Worm (Caenorhabditis elegans) whole organism, young adult: ENCODE data around the gene slr-2.

Experiments
- Y67H2A.10 ChIP-seq: fragments of 200-800 bp; sonication (Bioruptor generic); conservative IDR thresholded peaks from 2 replicates; pipeline ENCODE4 v1.3.6; 2022; ENCODE audit warnings: missing genetic modification reagents, missing genetic modification characterization, missing compliant biosample characterization
- ama-1 ChIP-seq, 3 experiments: fragments of 150-350 bp in 1 of 3; sonication (generic microtip) in 2 of 3; optimal IDR thresholded peaks; 2 replicates each; lab custom pipeline; 2014 to 2018; ENCODE audit warnings: missing biosample characterization in 2 of 3, missing genetic modification characterization in 2 of 3, missing genetic modification reagents in 2 of 3
- aptf-2 ChIP-seq: fragments of 200-800 bp; sonication (Bioruptor generic); conservative IDR thresholded peaks from 2 replicates; pipeline ENCODE4 v1.3.6; 2022; ENCODE audit warnings: missing genetic modification reagents, missing genetic modification characterization, missing compliant biosample characterization
- efl-1 ChIP-seq: fragments of 150-350 bp; optimal IDR thresholded peaks from 2 replicates; lab custom pipeline; 2014; ENCODE audit warnings: missing biosample characterization, missing genetic modification reagents, missing genetic modification characterization
- ets-4 ChIP-seq: fragments of 200-800 bp; sonication (Bioruptor generic); optimal IDR thresholded peaks from 2 replicates; lab custom pipeline; 2018; ENCODE audit warnings: mild to moderate bottlenecking, missing genetic modification characterization, missing compliant biosample characterization
- gei-17 ChIP-seq: fragments of 200-800 bp; sonication (Bioruptor generic); optimal IDR thresholded peaks from 2 replicates; lab custom pipeline; 2018; ENCODE audit warnings: mild to moderate bottlenecking, missing genetic modification characterization, missing compliant biosample characterization
- him-1 ChIP-seq: sonication (generic microtip); optimal IDR thresholded peaks from 2 replicates; lab custom pipeline; 2016; ENCODE audit warnings: missing genotype, missing genetic modification reagents, missing genetic modification characterization, missing compliant biosample characterization
- hmg-1.2 ChIP-seq: fragments of 200-800 bp; sonication (Bioruptor generic); IDR thresholded peaks from 2 replicates; pipeline ENCODE4 v1.3.6; 2022; ENCODE audit warnings: missing genetic modification reagents, missing genetic modification characterization, missing compliant biosample characterization
- zfh-2 ChIP-seq: fragments of 200-800 bp; sonication (Bioruptor generic); conservative IDR thresholded peaks from 2 replicates; pipeline ENCODE4 v1.3.6; 2022; ENCODE audit warnings: missing genetic modification reagents, missing genetic modification characterization, missing compliant biosample characterization

DNA sequence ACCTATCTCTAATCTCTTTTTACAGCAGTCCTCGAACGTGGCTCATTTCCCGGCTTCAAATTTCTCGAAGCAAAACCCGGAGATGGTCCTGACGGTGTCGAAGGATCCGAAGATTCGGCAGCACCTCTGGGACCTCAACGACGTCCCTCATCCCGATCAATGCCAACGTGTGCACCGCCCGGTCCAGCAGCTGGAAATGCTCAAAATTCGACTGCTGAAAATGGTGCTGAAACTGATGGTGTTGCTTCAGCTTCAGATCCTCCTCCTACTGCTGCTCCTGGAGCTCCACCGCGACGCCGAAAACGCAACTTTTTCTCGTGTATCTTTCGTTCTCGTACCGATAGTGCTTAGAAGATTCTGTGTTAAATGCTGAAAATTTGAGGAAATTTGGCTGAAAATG, 19.1 kb downstream of the slr-2 start:
- TF ChIP-seq Y67H2A.10 (GFP tag; lab: Robert Waterston, UW): no peak
- TF ChIP-seq him-1 (tag; lab: Kevin White, UChicago): no peak
- TF ChIP-seq ets-4 (GFP tag; lab: Kevin White, UChicago): no peak
- no peak for TF ChIP-seq hmg-1.2 (GFP tag; lab: Robert Waterston, UW)
- TF ChIP-seq aptf-2: no peak
- TF ChIP-seq efl-1 (GFP tag; lab: Kevin White, UChicago): no peak
- no peak for TF ChIP-seq zfh-2 (GFP tag; lab: Robert Waterston, UW)
- TF ChIP-seq gei-17: no peak
- no peak for TF ChIP-seq ama-1 (optimal IDR thresholded peaks at IDR 0.05; lab: Kevin White, UChicago)
- no peak for TF ChIP-seq ama-1 (GFP tag; optimal IDR thresholded peaks at IDR 0.05; lab: Kevin White, UChicago)
